Worm (Caenorhabditis elegans) whole organism, young adult: Measurements from ENCODE around the gene R10D12.7.

Experiments
- B0336.3 ChIP-seq: fragments of 200-800 bp; sonication (Bioruptor generic); IDR thresholded peaks from 2 replicates; pipeline ENCODE4 v1.3.6; 2022; ENCODE audit warnings: missing genetic modification characterization, missing compliant biosample characterization
- F57C9.4 ChIP-seq: sonication (generic microtip); optimal IDR thresholded peaks from 2 replicates; lab custom pipeline; 2017; ENCODE audit warnings: mild to moderate bottlenecking, missing genetic modification characterization, missing compliant biosample characterization
- T26A5.8 ChIP-seq: sonication (generic microtip); optimal IDR thresholded peaks from 2 replicates; lab custom pipeline; 2016; ENCODE audit warnings: missing genetic modification characterization, missing compliant biosample characterization
- Y95B8A.8 ChIP-seq: fragments of 200-800 bp; sonication (Bioruptor generic); IDR thresholded peaks from 2 replicates; pipeline ENCODE4 v1.3.6; 2022; ENCODE audit warnings: missing genetic modification reagents, missing genetic modification characterization, missing compliant biosample characterization
- attf-5 ChIP-seq: fragments of 200-800 bp; sonication (Bioruptor generic); optimal IDR thresholded peaks from 2 replicates; lab custom pipeline; 2018; ENCODE audit warnings: mild to moderate bottlenecking, missing genetic modification characterization, missing compliant biosample characterization
- bed-2 ChIP-seq: fragments of 200-800 bp; sonication (Bioruptor generic); IDR thresholded peaks from 2 replicates; pipeline ENCODE4 v1.3.6; 2022; ENCODE audit warnings: missing genetic modification reagents, missing genetic modification characterization, missing compliant biosample characterization
- egl-18 ChIP-seq: fragments of 200-800 bp; sonication (Bioruptor generic); IDR thresholded peaks from 2 replicates; pipeline ENCODE4 v1.3.6; 2022; ENCODE audit warnings: missing genetic modification reagents, missing genetic modification characterization, missing compliant biosample characterization
- ets-4 ChIP-seq: fragments of 200-800 bp; sonication (Bioruptor generic); optimal IDR thresholded peaks from 2 replicates; lab custom pipeline; 2018; ENCODE audit warnings: mild to moderate bottlenecking, missing genetic modification characterization, missing compliant biosample characterization
- nhr-179 ChIP-seq: sonication (generic microtip); optimal IDR thresholded peaks from 2 replicates; lab custom pipeline; 2016; ENCODE audit warnings: mild to moderate bottlenecking, missing genetic modification characterization, missing compliant biosample characterization
- pha-4 ChIP-seq: fragments of 150-350 bp; sonication (generic microtip); optimal IDR thresholded peaks from 2 replicates; lab custom pipeline; 2014; ENCODE audit warnings: missing biosample characterization, missing genetic modification reagents, missing genetic modification characterization
- somi-1 ChIP-seq: fragments of 200-800 bp; sonication (Bioruptor generic); optimal IDR thresholded peaks from 2 replicates; lab custom pipeline; 2018; ENCODE audit warnings: mild to moderate bottlenecking, missing genetic modification characterization, missing compliant biosample characterization
- ztf-25 ChIP-seq: fragments of 200-800 bp; sonication (Bioruptor generic); IDR thresholded peaks from 2 replicates; pipeline ENCODE4 v1.3.6; 2022; ENCODE audit warnings: missing genetic modification reagents, missing genetic modification characterization, missing compliant biosample characterization

DNA sequence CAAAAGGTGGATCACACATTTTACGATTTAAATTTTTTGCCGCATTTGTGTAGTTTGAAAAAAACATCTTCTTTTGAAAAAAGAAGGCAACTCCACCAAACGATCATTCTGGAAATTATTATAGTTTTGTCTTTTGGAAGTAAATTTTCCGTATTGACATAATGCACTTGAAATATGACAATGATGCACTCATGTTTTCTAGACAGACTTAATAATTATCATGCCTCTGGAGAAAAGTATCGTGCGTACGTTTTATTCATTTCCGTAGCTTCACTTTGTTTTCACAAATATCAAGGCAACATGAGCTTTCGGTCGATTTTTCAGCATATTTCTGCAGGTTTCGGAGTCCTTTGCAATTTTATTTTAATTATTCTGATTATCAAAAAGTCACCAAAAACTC lies 31.5 kb upstream of the R10D12.7 start, which contains the start of gene str-250:
- TF ChIP-seq egl-18 (GFP tag; lab: Robert Waterston, UW), result no peak
- no peak for TF ChIP-seq T26A5.8 (tag; lab: Kevin White, UChicago)
- TF ChIP-seq B0336.3 (GFP tag; lab: Robert Waterston, UW), result no peak
- TF ChIP-seq bed-2 (GFP tag; lab: Robert Waterston, UW), result no peak
- no peak for TF ChIP-seq ets-4 (GFP tag; lab: Kevin White, UChicago)
- TF ChIP-seq pha-4 (tag; lab: Kevin White, UChicago), result no peak
- no peak for TF ChIP-seq ztf-25 (GFP tag; lab: Robert Waterston, UW)
- no peak for TF ChIP-seq somi-1
- TF ChIP-seq nhr-179, result no peak
- TF ChIP-seq F57C9.4 (tag; lab: Kevin White, UChicago), result no peak
- no peak for TF ChIP-seq Y95B8A.8 (GFP tag; lab: Robert Waterston, UW)
- TF ChIP-seq attf-5 (GFP tag; lab: Kevin White, UChicago), result no peak
